Worm (Caenorhabditis elegans) whole organism, L1 larva: ENCODE data around the gene T10C6.15.
A peak's percentile ranks its signal among the peaks of the same experiment; 100 is the strongest.

ENCODE experiments used
- C16A3.4 ChIP-seq: fragments of 150-350 bp; optimal IDR thresholded peaks from 2 replicates; lab custom pipeline; 2014; ENCODE audit warnings: missing biosample characterization, missing genetic modification characterization
- C34B4.2 ChIP-seq: sonication (generic microtip); optimal IDR thresholded peaks from 2 replicates; lab custom pipeline; 2017; ENCODE audit warnings: mild to moderate bottlenecking, missing genetic modification characterization, missing compliant biosample characterization
- Y116A8C.19 ChIP-seq: sonication (generic microtip); optimal IDR thresholded peaks from 2 replicates; lab custom pipeline; 2016; ENCODE audit warnings: missing compliant biosample characterization, missing genetic modification characterization, borderline replicate concordance
- ceh-8 ChIP-seq: fragments of 200-800 bp; sonication (Bioruptor generic); optimal IDR thresholded peaks from 2 replicates; lab custom pipeline; 2018; ENCODE audit warnings: mild to moderate bottlenecking, missing genetic modification characterization, moderate library complexity, missing compliant biosample characterization
- ces-1 ChIP-seq: fragments of 150-350 bp; optimal IDR thresholded peaks from 2 replicates; lab custom pipeline; 2014; ENCODE audit warnings: missing biosample characterization, missing genetic modification reagents, missing genetic modification characterization
- dpl-1 ChIP-seq, 3 experiments: fragments of 150-350 bp in 2 of 3; sonication (generic microtip) in 1 of 3; optimal IDR thresholded peaks; 2 replicates each; lab custom pipeline; 2014 to 2017; ENCODE audit warnings: missing biosample characterization in 3 of 3, missing genetic modification characterization in 3 of 3, missing genetic modification reagents in 3 of 3
- efl-1 ChIP-seq, 4 experiments: fragments of 150-350 bp; optimal IDR thresholded peaks in 3 of 4; peaks in 1 of 4; 1 replicate in 1 of 4; 2 replicates in 3 of 4; lab custom pipeline; 2014; ENCODE audit warnings: missing biosample characterization in 2 of 4, missing genetic modification characterization in 2 of 4, missing genetic modification reagents in 2 of 4
- egl-13 ChIP-seq: sonication (generic microtip); optimal IDR thresholded peaks from 2 replicates; lab custom pipeline; 2016; ENCODE audit warnings: missing genotype, missing genetic modification reagents, missing genetic modification characterization, missing compliant biosample characterization
- elt-2 ChIP-seq: sonication (generic microtip); optimal IDR thresholded peaks from 2 replicates; lab custom pipeline; 2016; ENCODE audit warnings: missing genetic modification characterization, mild to moderate bottlenecking, inconsistent platforms, missing compliant biosample characterization, missing genetic modification reagents
- elt-3 ChIP-seq, 6 experiments: fragments of 150-350 bp in 1 of 6; sonication (generic microtip); optimal IDR thresholded peaks; 2 replicates each; lab custom pipeline; 2017 to 2018; ENCODE audit warnings: missing biosample characterization in 6 of 6, missing genetic modification characterization in 6 of 6, inconsistent platforms in 1 of 6
- fkh-10 ChIP-seq: sonication (generic microtip); optimal IDR thresholded peaks from 2 replicates; lab custom pipeline; 2017; ENCODE audit warnings: missing biosample characterization, missing genetic modification reagents, missing genetic modification characterization
- grh-1 ChIP-seq: fragments of 200-800 bp; sonication (Bioruptor generic); IDR thresholded peaks from 2 replicates; pipeline ENCODE4 v1.3.6; 2022; ENCODE audit warnings: missing genetic modification reagents, missing genetic modification characterization, missing compliant biosample characterization
- hlh-17 ChIP-seq: fragments of 200-800 bp; sonication (Bioruptor generic); optimal IDR thresholded peaks from 2 replicates; lab custom pipeline; 2018; ENCODE audit warnings: missing genetic modification characterization, mild to moderate bottlenecking, missing compliant biosample characterization, moderate library complexity, borderline replicate concordance
- isw-1 ChIP-seq: fragments of 200-800 bp; sonication (Bioruptor generic); IDR thresholded peaks from 2 replicates; pipeline ENCODE4 v1.3.6; 2022; ENCODE audit warnings: missing genetic modification characterization, missing compliant biosample characterization
- jun-1 ChIP-seq: fragments of 150-350 bp; optimal IDR thresholded peaks from 2 replicates; lab custom pipeline; 2014; ENCODE audit warnings: missing biosample characterization, missing genetic modification reagents, missing genetic modification characterization
- lin-13 ChIP-seq: fragments of 150-350 bp; optimal IDR thresholded peaks from 2 replicates; lab custom pipeline; 2014; ENCODE audit warnings: missing biosample characterization, missing genetic modification reagents, missing genetic modification characterization
- lir-3 ChIP-seq: sonication (generic microtip); optimal IDR thresholded peaks from 2 replicates; lab custom pipeline; 2016; ENCODE audit warnings: mild to moderate bottlenecking, missing genetic modification characterization, moderate library complexity, missing compliant biosample characterization; ENCODE audit not compliant: poor library complexity
- lsy-2 ChIP-seq, 2 experiments: fragments of 150-350 bp; optimal IDR thresholded peaks; 2 replicates each; lab custom pipeline; 2014; ENCODE audit warnings: missing biosample characterization in 2 of 2, missing genetic modification characterization in 2 of 2
- nhr-11 ChIP-seq: fragments of 150-350 bp; optimal IDR thresholded peaks from 2 replicates; lab custom pipeline; 2014; ENCODE audit warnings: missing biosample characterization, missing genetic modification characterization
- nhr-19 ChIP-seq: fragments of 200-800 bp; sonication (Bioruptor generic); conservative IDR thresholded peaks from 2 replicates; pipeline ENCODE4 v1.3.6; 2022; ENCODE audit warnings: missing genetic modification characterization, missing compliant biosample characterization
- nhr-20 ChIP-seq: sonication (generic microtip); optimal IDR thresholded peaks from 2 replicates; lab custom pipeline; 2016; ENCODE audit warnings: mild to moderate bottlenecking, missing genetic modification characterization, missing compliant biosample characterization
- nhr-237 ChIP-seq: fragments of 150-350 bp; optimal IDR thresholded peaks from 2 replicates; lab custom pipeline; 2014; ENCODE audit warnings: missing biosample characterization, missing genetic modification characterization
- nhr-28 ChIP-seq: fragments of 150-350 bp; optimal IDR thresholded peaks from 2 replicates; lab custom pipeline; 2014; ENCODE audit warnings: missing biosample characterization, missing genetic modification characterization
- nhr-71 ChIP-seq: sonication (generic microtip); optimal IDR thresholded peaks from 2 replicates; lab custom pipeline; 2016; ENCODE audit warnings: mild to moderate bottlenecking, missing genetic modification characterization, moderate library complexity, missing compliant biosample characterization
- nhr-77 ChIP-seq: fragments of 150-350 bp; optimal IDR thresholded peaks from 2 replicates; lab custom pipeline; 2014; ENCODE audit warnings: missing biosample characterization, missing genetic modification characterization
- nhr-84 ChIP-seq: sonication (generic microtip); optimal IDR thresholded peaks from 2 replicates; lab custom pipeline; 2017; ENCODE audit warnings: missing biosample characterization, missing genetic modification characterization
- nhr-85 ChIP-seq: sonication (generic microtip); peaks from one replicate; lab custom pipeline; 2016; ENCODE audit warnings: missing genetic modification characterization, inconsistent platforms, missing compliant biosample characterization
- snpc-4 ChIP-seq: fragments of 150-350 bp; optimal IDR thresholded peaks from 2 replicates; lab custom pipeline; 2014; ENCODE audit warnings: missing biosample characterization, missing genetic modification characterization
- sox-4 ChIP-seq: sonication (generic microtip); optimal IDR thresholded peaks from 2 replicates; lab custom pipeline; 2016; ENCODE audit warnings: missing genetic modification characterization, missing compliant biosample characterization
- sptf-1 ChIP-seq: fragments of 150-350 bp; optimal IDR thresholded peaks from 2 replicates; lab custom pipeline; 2014; ENCODE audit warnings: missing biosample characterization, missing genetic modification characterization
- unc-30 ChIP-seq: sonication (generic microtip); optimal IDR thresholded peaks from 2 replicates; lab custom pipeline; 2017; ENCODE audit warnings: missing biosample characterization, missing genetic modification characterization
- ztf-4 ChIP-seq: fragments of 150-350 bp; optimal IDR thresholded peaks from 2 replicates; lab custom pipeline; 2014; ENCODE audit warnings: missing biosample characterization, missing genetic modification characterization

Gene T10C6.15

DNA sequence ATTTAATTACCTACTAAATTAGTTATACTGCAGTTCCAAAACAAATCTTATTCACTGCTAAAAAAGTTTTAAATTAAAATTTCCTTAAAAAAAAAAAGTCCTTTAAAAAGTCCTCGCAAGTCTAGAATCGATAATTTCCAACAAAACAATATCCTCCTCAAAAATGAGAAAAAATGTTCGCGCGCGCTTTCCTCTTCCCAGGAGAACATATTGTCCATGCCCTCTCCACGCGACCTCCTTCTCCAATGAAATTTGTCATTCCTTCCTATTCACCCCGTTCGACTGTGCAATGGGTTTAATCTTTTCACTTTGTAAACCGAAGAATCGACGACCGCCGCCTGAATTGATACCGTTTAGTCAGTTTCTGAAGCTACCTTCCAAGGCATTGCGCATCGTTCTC lies 9.6 kb downstream of the T10C6.15 start, which contains the start of gene T10C6.10:
TSS of gene T10C6.10 (plus strand) at position 248 of the 400 bp plus-strand sequence.
- no peak for TF ChIP-seq efl-1 (optimal IDR thresholded peaks at IDR 0.05; lab: Kevin White, UChicago)
- TF ChIP-seq efl-1 (GFP tag; optimal IDR thresholded peaks at IDR 0.05 in 1 of 2; lab: Kevin White, UChicago), result peak in 1 of 2 experiments; percentile 45
- TF ChIP-seq nhr-19, result no peak

DNA sequence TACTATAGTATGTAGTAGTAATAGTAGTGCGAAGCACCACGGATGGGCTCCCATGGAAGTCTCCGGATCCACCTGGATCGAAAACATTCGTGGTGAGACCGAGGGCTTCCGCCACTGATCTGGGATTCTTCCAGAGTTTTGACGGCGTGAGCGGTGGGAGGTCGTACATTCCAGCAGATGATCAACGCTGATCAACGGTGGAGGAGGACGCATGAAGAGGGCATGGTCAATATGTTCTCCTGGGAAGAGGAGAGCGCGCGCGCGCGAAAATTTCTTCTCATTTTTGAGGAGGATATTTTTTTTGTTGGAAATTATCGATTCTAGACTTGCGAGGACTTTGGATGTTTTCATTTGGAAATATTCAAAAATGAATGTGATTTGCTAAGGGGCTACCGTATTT lies 12.2 kb downstream of the T10C6.15 start:
- TF ChIP-seq unc-30 (tag; lab: Kevin White, UChicago), result no peak
- TF ChIP-seq, all 84 proteins: peak for 0

DNA sequence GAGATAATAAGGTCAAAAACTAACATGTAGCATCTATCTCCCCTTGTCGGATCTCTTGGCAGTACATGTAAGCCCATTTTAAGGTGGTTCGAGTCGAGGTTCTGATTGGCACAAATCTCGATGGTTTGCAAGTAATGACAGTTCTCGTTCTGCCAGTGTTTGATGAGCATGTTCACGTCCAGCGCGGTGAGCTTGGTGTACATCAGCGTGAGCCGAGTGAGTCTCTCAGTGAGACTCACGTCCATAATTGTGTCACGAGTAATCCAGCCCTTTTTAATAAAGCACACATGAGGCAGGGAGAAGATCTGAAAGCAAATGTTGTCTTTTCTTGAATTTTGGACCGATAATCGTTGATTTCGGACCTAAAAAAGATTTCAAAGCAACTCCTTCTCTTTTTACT lies 13.0 kb downstream of the T10C6.15 start, which contains the start of gene T10C6.16:
TSS of gene T10C6.16 (minus strand) at position 245 of the 400 bp plus-strand sequence.
- TF ChIP-seq sox-4, result no peak
- TF ChIP-seq nhr-85 (tag; lab: Kevin White, UChicago), result peak; percentile 18
- no peak for TF ChIP-seq C16A3.4

DNA sequence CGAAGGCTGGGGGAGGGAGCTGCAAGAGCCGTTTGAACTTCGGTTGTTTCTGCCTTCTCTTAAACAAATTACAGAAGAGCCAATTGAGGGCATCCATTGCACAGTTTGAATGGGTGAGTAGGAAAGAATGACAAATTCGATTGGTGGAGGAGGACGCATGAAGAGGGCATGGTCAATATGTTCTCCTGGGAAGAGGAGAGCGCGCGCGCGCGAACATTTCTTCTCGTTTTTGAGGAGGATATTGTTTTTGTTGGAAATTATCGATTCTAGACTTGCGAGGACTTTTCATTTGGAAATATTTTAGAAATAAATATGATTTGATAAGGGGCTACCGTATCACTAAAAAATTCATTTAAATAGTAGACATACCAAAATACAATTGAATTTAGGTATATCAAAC lies 14.2 kb downstream of the T10C6.15 start, which contains the start of gene T10C6.7:
TSS of gene T10C6.7 (minus strand) at position 143 of the 400 bp plus-strand sequence.
- TF ChIP-seq nhr-84 (no peak), Y116A8C.19 (tag; lab: Kevin White, UChicago) (no peak)

DNA sequence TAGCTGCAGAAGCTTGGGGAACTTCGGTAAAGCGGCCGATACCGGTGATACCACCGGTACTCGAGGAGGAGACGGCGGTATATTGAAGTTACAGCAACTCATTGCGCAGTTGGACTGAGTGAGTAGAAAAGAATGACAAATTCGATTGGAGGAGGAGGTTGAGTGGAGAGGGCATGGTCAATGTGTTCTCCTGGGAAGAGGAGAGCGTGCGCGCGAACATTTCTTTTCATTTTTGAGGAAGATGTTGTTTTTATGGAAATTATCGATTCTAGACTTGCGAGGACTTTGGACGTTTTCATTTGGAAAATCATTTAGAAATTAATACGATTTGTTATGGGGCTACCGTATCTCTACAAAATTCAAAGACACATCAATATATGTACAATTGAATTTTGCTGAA lies 16.5 kb downstream of the T10C6.15 start:
- TF ChIP-seq ces-1 (no peak), efl-1 (optimal IDR thresholded peaks at IDR 0.05; lab: Kevin White, UChicago) (no peak), efl-1 (GFP tag; optimal IDR thresholded peaks at IDR 0.05 in 1 of 2; lab: Kevin White, UChicago) (peak in 1 of 2 experiments; percentile 46)

DNA sequence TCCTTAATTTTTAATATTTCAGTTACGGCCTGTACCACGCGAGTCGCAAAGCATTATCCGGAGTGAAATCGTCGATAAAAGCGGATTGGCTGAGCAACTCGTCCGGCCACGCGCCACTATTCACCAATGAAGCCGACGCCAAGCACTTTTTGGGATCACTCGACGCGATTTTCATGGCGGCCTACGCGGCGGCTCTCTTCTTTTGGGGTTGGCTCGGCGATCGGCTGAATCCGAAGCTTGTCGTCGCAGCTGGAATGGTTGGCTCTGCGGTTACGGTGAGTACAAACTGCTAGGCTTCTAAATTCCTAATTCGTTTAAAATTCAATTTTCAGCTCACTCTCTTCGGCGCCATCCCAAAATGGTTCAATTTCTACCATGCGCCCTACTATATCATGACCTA lies 20.8 kb downstream of the T10C6.15 start:
- TF ChIP-seq nhr-237 (tag; lab: Kevin White, UChicago), result no peak
- no peak for TF ChIP-seq fkh-10 (GFP tag; lab: Kevin White, UChicago)
- no peak for TF ChIP-seq isw-1
- no peak for TF ChIP-seq C16A3.4
- no peak for TF ChIP-seq snpc-4 (tag; lab: Kevin White, UChicago)
- no peak for TF ChIP-seq hlh-17 (GFP tag; lab: Kevin White, UChicago)

DNA sequence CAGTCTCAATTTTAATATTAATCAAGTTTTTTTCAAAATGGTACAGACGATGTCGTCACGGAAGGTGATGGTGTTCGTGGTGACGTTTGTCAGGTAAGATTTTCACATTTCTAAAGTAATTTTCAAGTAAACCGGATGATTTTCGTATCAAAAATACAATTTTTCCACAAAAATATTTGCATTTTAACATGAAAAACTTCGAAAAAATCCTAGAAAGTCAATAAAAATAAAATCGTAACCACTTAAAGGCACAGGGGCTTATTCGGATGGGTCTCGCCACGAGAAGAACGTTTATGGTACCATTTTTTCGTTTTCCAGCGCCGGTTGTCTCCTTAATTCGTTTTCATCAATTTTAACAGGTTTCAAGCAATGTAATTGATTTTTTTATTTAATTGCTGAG lies 21.4 kb downstream of the T10C6.15 start, which contains the start of gene T10C6.6:
TSS of gene T10C6.6 (plus strand) at position 27 of the 400 bp plus-strand sequence.
- no peak for TF ChIP-seq jun-1 (tag; lab: Kevin White, UChicago)
- TF ChIP-seq efl-1 (optimal IDR thresholded peaks at IDR 0.05; lab: Kevin White, UChicago), result no peak
- TF ChIP-seq efl-1 (GFP tag; optimal IDR thresholded peaks at IDR 0.05 in 1 of 2; lab: Kevin White, UChicago), result peak in 1 of 2 experiments; percentile 82
- TF ChIP-seq elt-2, result peak; percentile 27

DNA sequence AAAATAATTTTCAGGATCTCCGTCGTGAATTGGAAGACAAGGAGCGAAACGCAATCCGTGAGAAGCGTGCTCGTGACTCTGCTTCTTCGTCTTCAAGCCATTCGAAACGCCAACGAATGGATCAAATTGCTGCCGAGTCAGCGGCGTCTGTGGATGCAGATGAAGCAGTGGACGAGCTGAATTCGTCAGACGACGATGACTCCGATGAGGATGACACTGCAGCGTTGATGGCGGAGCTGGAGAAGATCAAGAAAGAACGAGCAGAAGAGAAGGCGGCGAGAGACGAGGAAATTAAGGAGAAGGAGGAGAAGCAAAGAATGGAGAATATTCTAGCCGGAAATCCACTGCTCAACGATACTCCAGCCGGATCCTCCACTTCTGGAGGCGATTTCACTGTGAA lies 22.2 kb downstream of the T10C6.15 start:
- peak; percentile 5 for TF ChIP-seq ceh-8
- TF ChIP-seq ztf-4 (tag; lab: Kevin White, UChicago), result no peak
- TF ChIP-seq nhr-19, result no peak
- TF ChIP-seq, all 84 proteins: peak for 1

DNA sequence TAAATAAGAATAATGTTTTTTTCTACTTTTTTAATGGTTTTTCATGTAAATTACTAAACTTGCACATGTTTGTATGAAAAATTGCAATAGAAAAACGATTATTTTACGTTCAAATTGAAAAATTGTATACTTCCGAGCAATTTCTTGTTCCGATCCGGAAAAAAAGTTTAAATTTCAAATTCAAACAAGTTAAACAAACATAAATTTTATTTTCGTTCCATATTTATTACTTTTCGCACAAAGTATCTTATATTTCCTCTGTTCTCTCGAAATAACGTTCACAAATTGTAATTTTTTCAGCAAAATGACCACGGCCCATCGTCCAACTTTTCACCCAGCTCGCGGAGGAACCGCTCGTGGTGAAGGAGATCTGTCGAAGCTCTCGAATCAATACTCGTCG lies 22.7 kb downstream of the T10C6.15 start, which contains the start of gene cwc-15:
TSS of gene cwc-15 (plus strand) at position 301 of the 400 bp plus-strand sequence.
- TF ChIP-seq dpl-1 (GFP tag; optimal IDR thresholded peaks at IDR 0.05; lab: Kevin White, UChicago), result no peak
- TF ChIP-seq C34B4.2 (tag; lab: Kevin White, UChicago), result no peak
- no peak for TF ChIP-seq lir-3 (tag; lab: Kevin White, UChicago)

DNA sequence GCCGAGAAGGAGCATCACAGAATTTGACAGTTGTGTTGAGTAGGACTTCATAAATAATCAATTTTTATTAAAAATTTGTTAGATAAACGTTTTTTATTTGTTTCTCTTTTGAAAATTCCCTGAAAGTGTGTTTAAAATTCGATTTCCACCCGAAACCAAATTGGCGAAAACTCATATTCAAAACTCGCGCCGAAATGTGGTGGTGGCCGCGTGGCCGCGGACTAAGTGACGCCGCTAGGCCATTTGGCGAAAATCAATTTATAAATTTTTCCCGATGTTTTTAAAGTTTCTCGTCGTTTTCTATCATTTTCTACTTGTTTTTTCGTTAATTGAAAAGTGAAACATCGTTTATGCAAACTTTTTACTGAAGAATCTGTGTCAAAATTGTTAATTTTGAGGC lies 23.1 kb downstream of the T10C6.15 start:
- no peak for TF ChIP-seq nhr-237 (tag; lab: Kevin White, UChicago)
- TF ChIP-seq sptf-1 (tag; lab: Kevin White, UChicago), result no peak
- TF ChIP-seq elt-3 (tag; optimal IDR thresholded peaks at IDR 0.05; lab: Kevin White, UChicago), result no peak
- no peak for TF ChIP-seq nhr-11 (tag; lab: Kevin White, UChicago)
- no peak for TF ChIP-seq egl-13 (tag; lab: Kevin White, UChicago)
- TF ChIP-seq nhr-28, result no peak
- TF ChIP-seq nhr-19, result no peak; the same call in 1 of the 2 replicates
- no peak for TF ChIP-seq lin-13
- TF ChIP-seq isw-1, result peak; percentile 49
- TF ChIP-seq efl-1 (optimal IDR thresholded peaks at IDR 0.05; lab: Kevin White, UChicago), result peak; percentile 92 to 95
- peak; percentile 92 to 99 for TF ChIP-seq efl-1 (GFP tag; optimal IDR thresholded peaks at IDR 0.05 in 1 of 2; lab: Kevin White, UChicago)
- TF ChIP-seq nhr-71 (tag; lab: Kevin White, UChicago), result peak; percentile 73
- TF ChIP-seq nhr-20 (tag; lab: Kevin White, UChicago), result peak; percentile 56
- no peak for TF ChIP-seq nhr-77 (tag; lab: Kevin White, UChicago)
- no peak for TF ChIP-seq grh-1
- TF ChIP-seq lsy-2 (tag; optimal IDR thresholded peaks at IDR 0.05; lab: Kevin White, UChicago), result no peak
- no peak for TF ChIP-seq C34B4.2 (tag; lab: Kevin White, UChicago)
- TF ChIP-seq C16A3.4, result peak; percentile 1
